Fruit fly (Drosophila melanogaster): Measurements from ENCODE around the gene ERp44.

Gene ERp44

dm6 chrX:16244731-16245130 lies 52.8 kb downstream of the ERp44 start:
- TF ChIP-seq ovo (GFP tag; optimal IDR thresholded peaks at IDR 0.05) (no peak), Clk (GFP tag; optimal IDR thresholded peaks at IDR 0.05) (no peak)

DNA sequence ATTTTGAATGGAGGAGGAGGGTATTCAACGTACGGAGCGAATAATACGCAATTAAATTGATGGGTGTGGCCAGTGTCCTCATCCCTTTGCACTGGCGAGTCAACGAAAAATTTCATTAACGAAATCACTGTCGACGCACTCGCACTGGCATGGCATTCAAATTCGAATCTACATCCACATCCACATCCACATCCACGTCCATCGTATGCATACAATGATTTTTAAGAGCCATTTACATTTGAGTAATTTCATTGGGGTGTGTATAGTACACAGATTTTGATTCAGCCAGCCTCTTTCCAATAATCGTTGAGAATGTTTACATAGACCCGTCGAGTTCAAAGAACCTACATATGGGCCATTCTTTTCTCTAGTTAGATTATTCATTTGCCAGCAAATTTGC lies 53.5 kb downstream of the ERp44 start:
- no peak for TF ChIP-seq cic (GFP tag; optimal IDR thresholded peaks at IDR 0.05)
- no peak for TF ChIP-seq CG12768 (GFP tag; optimal IDR thresholded peaks at IDR 0.05)
- TF ChIP-seq ovo (GFP tag; optimal IDR thresholded peaks at IDR 0.05): no peak
- no peak for TF ChIP-seq Crg-1 (GFP tag; optimal IDR thresholded peaks at IDR 0.05)
- TF ChIP-seq Hr96 (GFP tag; optimal IDR thresholded peaks at IDR 0.05): no peak
- no peak for TF ChIP-seq Mnt (GFP tag; optimal IDR thresholded peaks at IDR 0.05)
- no peak for TF ChIP-seq CG7101 (tag; optimal IDR thresholded peaks at IDR 0.05)
- no peak for TF ChIP-seq bab1 (GFP tag; optimal IDR thresholded peaks at IDR 0.05)
- no peak for TF ChIP-seq kay (GFP tag; ENCODE audit: borderline replicate concordance)

Measured in whole organism, adult.